Fruit fly (Drosophila melanogaster) whole organism, pupa: Measurements from ENCODE around the gene CkIIbeta.
A peak's percentile ranks its signal among the peaks of the same experiment; 100 is the strongest.

Experiments used
- CG13204 ChIP-seq: fragments of 200-800 bp; sonication (Bioruptor generic); optimal IDR thresholded peaks from 2 replicates; lab custom pipeline; 2018; ENCODE audit warnings: missing biosample characterization, mild to moderate bottlenecking, missing genetic modification characterization, moderate library complexity
- CG14655 ChIP-seq: fragments of 200-800 bp; sonication (Bioruptor generic); optimal IDR thresholded peaks from 3 replicates; lab custom pipeline; 2017; ENCODE audit warnings: mild to moderate bottlenecking, missing biosample characterization, missing genetic modification reagents, missing genetic modification characterization
- CG15710 ChIP-seq: fragments of 200-800 bp; sonication (Bioruptor generic); optimal IDR thresholded peaks from 2 replicates; lab custom pipeline; 2018; ENCODE audit warnings: missing biosample characterization, mild to moderate bottlenecking, missing genetic modification characterization, moderate library complexity
- CG17806 ChIP-seq: fragments of 200-800 bp; sonication (Bioruptor generic); optimal IDR thresholded peaks from 2 replicates; lab custom pipeline; 2018; ENCODE audit warnings: missing biosample characterization, mild to moderate bottlenecking, missing genetic modification characterization, moderate library complexity
- CG32121 ChIP-seq: fragments of 200-800 bp; sonication (Bioruptor generic); IDR thresholded peaks from 2 replicates; pipeline ENCODE4 v1.3.6; 2022; ENCODE audit warnings: missing biosample characterization, missing genetic modification characterization
- CG34367 ChIP-seq: fragments of 200-800 bp; sonication (Bioruptor generic); optimal IDR thresholded peaks from 2 replicates; lab custom pipeline; 2018; ENCODE audit warnings: missing biosample characterization, mild to moderate bottlenecking, missing genetic modification characterization
- CG4496 ChIP-seq: fragments of 200-800 bp; sonication (Bioruptor generic); IDR thresholded peaks from 3 replicates; pipeline ENCODE4 v1.3.6; 2022; ENCODE audit warnings: missing biosample characterization, missing genetic modification characterization
- CG8159 ChIP-seq: fragments of 200-800 bp; sonication (Bioruptor generic); optimal IDR thresholded peaks from 3 replicates; lab custom pipeline; 2018; ENCODE audit warnings: missing biosample characterization, mild to moderate bottlenecking, missing genetic modification characterization, moderate library complexity
- CG8301 ChIP-seq: fragments of 200-800 bp; sonication (Bioruptor generic); optimal IDR thresholded peaks from 2 replicates; lab custom pipeline; 2018; ENCODE audit warnings: missing biosample characterization, mild to moderate bottlenecking, missing genetic modification characterization
- CG9948 ChIP-seq: fragments of 200-800 bp; sonication (Bioruptor generic); optimal IDR thresholded peaks from 2 replicates; lab custom pipeline; 2018; ENCODE audit warnings: missing biosample characterization, mild to moderate bottlenecking, missing genetic modification characterization, moderate library complexity
- EcR ChIP-seq: fragments of 200-800 bp; sonication (Bioruptor generic); optimal IDR thresholded peaks from 3 replicates; lab custom pipeline; 2019; ENCODE audit warnings: missing biosample characterization, missing genetic modification characterization, mild to moderate bottlenecking, moderate library complexity, missing genetic modification reagents
- Snoo ChIP-seq: fragments of 200-800 bp; sonication (Bioruptor generic); optimal IDR thresholded peaks from 3 replicates; lab custom pipeline; 2017; ENCODE audit warnings: missing biosample characterization, mild to moderate bottlenecking, missing genetic modification characterization, inconsistent platforms
- fd96Ca ChIP-seq: fragments of 200-800 bp; sonication (Bioruptor generic); IDR thresholded peaks from 3 replicates; pipeline ENCODE4 v1.3.6; 2022; ENCODE audit warnings: missing biosample characterization, missing genetic modification characterization
- rn ChIP-seq: fragments of 200-800 bp; sonication (Bioruptor generic); IDR thresholded peaks from 2 replicates; pipeline ENCODE4 v1.3.6; 2022; ENCODE audit warnings: missing biosample characterization, missing genetic modification characterization

CkIIbeta gene

dm6 chrX:11846049-11846718 lies 53.9 kb downstream of the CkIIbeta start, which contains the start of gene CG15740:
CG15740 (minus strand) TSS chrX:11846099.
- TF ChIP-seq CG32121 (GFP tag; lab: Robert Waterston, UW) (peak; percentile 31; the same call in 1 of the 2 replicates), CG8301 (tag; lab: Kevin White, UChicago) (no peak), CG4496 (GFP tag; lab: Robert Waterston, UW) (0 out of 3 replicates have a peak, but pooled peaks have one; percentile 24)

- TF ChIP-seq rn (GFP tag; lab: Robert Waterston, UW) (no peak), CG15710 (no peak)
These were observed 56.4 kb downstream of the CkIIbeta start for dm6 chrX:11848507-11849264.

dm6 chrX:11849267-11849666 lies 56.9 kb downstream of the CkIIbeta start:
- TF ChIP-seq EcR (GFP tag; lab: Kevin White, UChicago) (no peak), CG17806 (tag; lab: Kevin White, UChicago) (no peak), CG8159 (tag; lab: Kevin White, UChicago) (no peak), CG14655 (GFP tag; lab: Kevin White, UChicago) (no peak), CG9948 (tag; lab: Kevin White, UChicago) (no peak), Snoo (tag; lab: Kevin White, UChicago) (no peak), CG8301 (tag; lab: Kevin White, UChicago) (no peak), CG34367 (tag; lab: Kevin White, UChicago) (no peak), CG32121 (GFP tag; lab: Robert Waterston, UW) (no peak), fd96Ca (GFP tag; lab: Robert Waterston, UW) (no peak), CG13204 (GFP tag; lab: Kevin White, UChicago) (no peak)
